Worm (Caenorhabditis elegans) whole organism, late embryonic: ENCODE data around the gene acbp-5.

ENCODE experiments used
- ahr-1 ChIP-seq: sonication (generic microtip); optimal IDR thresholded peaks from 2 replicates; lab custom pipeline; 2016; ENCODE audit warnings: missing genetic modification characterization, missing compliant biosample characterization
- ama-1 ChIP-seq: fragments of 150-350 bp; optimal IDR thresholded peaks from 2 replicates; lab custom pipeline; 2014
- ceh-14 ChIP-seq: sonication (generic microtip); optimal IDR thresholded peaks from 2 replicates; lab custom pipeline; 2016; ENCODE audit warnings: missing genotype, missing genetic modification characterization, missing compliant biosample characterization
- ceh-18 ChIP-seq: sonication (generic microtip); optimal IDR thresholded peaks from 2 replicates; lab custom pipeline; 2016; ENCODE audit warnings: missing genetic modification characterization, missing compliant biosample characterization
- ceh-19 ChIP-seq: fragments of 200-800 bp; sonication (Bioruptor generic); optimal IDR thresholded peaks from 2 replicates; lab custom pipeline; 2018; ENCODE audit warnings: mild to moderate bottlenecking, missing genetic modification characterization, missing compliant biosample characterization
- ceh-2 ChIP-seq: sonication (generic microtip); optimal IDR thresholded peaks from 2 replicates; lab custom pipeline; 2016; ENCODE audit warnings: missing genotype, missing genetic modification characterization, missing compliant biosample characterization
- ceh-24 ChIP-seq: sonication (generic microtip); optimal IDR thresholded peaks from 2 replicates; lab custom pipeline; 2016; ENCODE audit warnings: mild to moderate bottlenecking, missing genetic modification characterization, missing compliant biosample characterization
- ceh-31 ChIP-seq: sonication (generic microtip); optimal IDR thresholded peaks from 2 replicates; lab custom pipeline; 2016; ENCODE audit warnings: missing genetic modification characterization, missing compliant biosample characterization
- che-1 ChIP-seq: sonication (generic microtip); optimal IDR thresholded peaks from 2 replicates; lab custom pipeline; 2016; ENCODE audit warnings: mild to moderate bottlenecking, missing genetic modification characterization, missing compliant biosample characterization
- dmd-4 ChIP-seq: sonication (generic microtip); optimal IDR thresholded peaks from 2 replicates; lab custom pipeline; 2016; ENCODE audit warnings: borderline replicate concordance, missing genetic modification characterization, missing compliant biosample characterization
- dve-1 ChIP-seq: sonication (generic microtip); optimal IDR thresholded peaks from 2 replicates; lab custom pipeline; 2017; ENCODE audit warnings: antibody characterized with exemption, mild to moderate bottlenecking, missing genetic modification characterization, missing compliant biosample characterization
- elt-2 ChIP-seq: sonication (generic microtip); optimal IDR thresholded peaks from 2 replicates; lab custom pipeline; 2016; ENCODE audit warnings: missing genetic modification reagents, missing genetic modification characterization, missing compliant biosample characterization
- elt-4 ChIP-seq: sonication (generic microtip); optimal IDR thresholded peaks from 2 replicates; lab custom pipeline; 2016; ENCODE audit warnings: missing genetic modification characterization, missing compliant biosample characterization
- ets-4 ChIP-seq: sonication (generic microtip); optimal IDR thresholded peaks from 2 replicates; lab custom pipeline; 2016; ENCODE audit warnings: missing genetic modification characterization, missing compliant biosample characterization
- eyg-1 ChIP-seq: sonication (generic microtip); optimal IDR thresholded peaks from 2 replicates; lab custom pipeline; 2016; ENCODE audit warnings: missing genotype, missing genetic modification characterization, missing compliant biosample characterization
- fax-1 ChIP-seq: sonication (generic microtip); optimal IDR thresholded peaks from 2 replicates; lab custom pipeline; 2016; ENCODE audit warnings: missing genotype, missing genetic modification characterization, missing compliant biosample characterization
- fkh-6 ChIP-seq: sonication (generic microtip); optimal IDR thresholded peaks from 2 replicates; lab custom pipeline; 2016; ENCODE audit warnings: missing genetic modification characterization, missing compliant biosample characterization
- hlh-13 ChIP-seq: fragments of 200-800 bp; sonication (Bioruptor generic); optimal IDR thresholded peaks from 2 replicates; lab custom pipeline; 2018; ENCODE audit warnings: mild to moderate bottlenecking, missing genetic modification characterization, missing compliant biosample characterization
- hlh-15 ChIP-seq: sonication (generic microtip); optimal IDR thresholded peaks from 2 replicates; lab custom pipeline; 2016; ENCODE audit warnings: missing genetic modification characterization, missing compliant biosample characterization
- hlh-6 ChIP-seq: sonication (generic microtip); optimal IDR thresholded peaks from 2 replicates; lab custom pipeline; 2016; ENCODE audit warnings: missing genotype, missing genetic modification characterization, missing compliant biosample characterization
- lim-6 ChIP-seq: sonication (generic microtip); optimal IDR thresholded peaks from 2 replicates; lab custom pipeline; 2016; ENCODE audit warnings: missing genetic modification characterization, missing compliant biosample characterization
- lin-11 ChIP-seq: fragments of 200-800 bp; sonication (Bioruptor generic); optimal IDR thresholded peaks from 2 replicates; lab custom pipeline; 2018; ENCODE audit warnings: mild to moderate bottlenecking, missing genetic modification characterization, missing compliant biosample characterization
- nfya-1 ChIP-seq: sonication (generic microtip); optimal IDR thresholded peaks from 2 replicates; lab custom pipeline; 2017; ENCODE audit warnings: missing genetic modification characterization, mild to moderate bottlenecking, missing compliant biosample characterization, antibody characterized with exemption, moderate library complexity
- nhr-11 ChIP-seq: fragments of 150-350 bp; optimal IDR thresholded peaks from 2 replicates; lab custom pipeline; 2014; ENCODE audit warnings: missing biosample characterization, missing genetic modification characterization
- npax-4 ChIP-seq: sonication (generic microtip); optimal IDR thresholded peaks from 2 replicates; lab custom pipeline; 2016; ENCODE audit warnings: missing genetic modification characterization, missing compliant biosample characterization
- odd-2 ChIP-seq: sonication (generic microtip); optimal IDR thresholded peaks from 2 replicates; lab custom pipeline; 2017; ENCODE audit warnings: antibody characterized with exemption, mild to moderate bottlenecking, missing genetic modification characterization, missing compliant biosample characterization
- pat-9 ChIP-seq: fragments of 200-800 bp; sonication (Bioruptor generic); optimal IDR thresholded peaks from 2 replicates; lab custom pipeline; 2018; ENCODE audit warnings: mild to moderate bottlenecking, missing genetic modification characterization, moderate library complexity, missing compliant biosample characterization
- pha-2 ChIP-seq: sonication (generic microtip); optimal IDR thresholded peaks from 2 replicates; lab custom pipeline; 2017; ENCODE audit warnings: mild to moderate bottlenecking, missing genetic modification characterization, missing compliant biosample characterization
- pros-1 ChIP-seq: fragments of 150-350 bp; optimal IDR thresholded peaks from 2 replicates; lab custom pipeline; 2014; ENCODE audit warnings: missing biosample characterization, missing genetic modification reagents, missing genetic modification characterization
- ref-2 ChIP-seq: sonication (generic microtip); optimal IDR thresholded peaks from 2 replicates; lab custom pipeline; 2016; ENCODE audit warnings: missing genetic modification characterization, missing compliant biosample characterization
- rnt-1 ChIP-seq: sonication (generic microtip); optimal IDR thresholded peaks from 2 replicates; lab custom pipeline; 2016; ENCODE audit warnings: missing genetic modification characterization, missing compliant biosample characterization
- sdc-2 ChIP-seq: sonication (generic microtip); optimal IDR thresholded peaks from 2 replicates; lab custom pipeline; 2016; ENCODE audit warnings: missing genotype, missing genetic modification characterization, missing compliant biosample characterization
- tbx-2 ChIP-seq: sonication (generic microtip); optimal IDR thresholded peaks from 2 replicates; lab custom pipeline; 2016; ENCODE audit warnings: missing genetic modification characterization, missing compliant biosample characterization
- ttx-3 ChIP-seq: sonication (generic microtip); optimal IDR thresholded peaks from 2 replicates; lab custom pipeline; 2016; ENCODE audit warnings: missing genetic modification reagents, missing genetic modification characterization, missing compliant biosample characterization
- unc-3 ChIP-seq, 2 experiments: fragments of 200-800 bp in 1 of 2; sonication (Bioruptor generic) in 1 of 2; sonication (generic microtip) in 1 of 2; conservative IDR thresholded peaks in 1 of 2; optimal IDR thresholded peaks in 1 of 2; 2 replicates each; pipeline versions ENCODE4 v1.3.6 to Lab custom; 2016 to 2022; ENCODE audit warnings: missing compliant biosample characterization in 2 of 2, missing genetic modification characterization in 2 of 2, missing genetic modification reagents in 1 of 2
- unc-55 ChIP-seq: sonication (generic microtip); optimal IDR thresholded peaks from 2 replicates; lab custom pipeline; 2017; ENCODE audit warnings: missing biosample characterization, missing genetic modification reagents, missing genetic modification characterization
- unc-86 ChIP-seq: sonication (generic microtip); optimal IDR thresholded peaks from 2 replicates; lab custom pipeline; 2016; ENCODE audit warnings: missing genetic modification characterization, missing compliant biosample characterization
- zip-5 ChIP-seq: sonication (generic microtip); optimal IDR thresholded peaks from 2 replicates; lab custom pipeline; 2016; ENCODE audit warnings: missing genetic modification characterization, missing compliant biosample characterization

The acbp-5 gene

DNA sequence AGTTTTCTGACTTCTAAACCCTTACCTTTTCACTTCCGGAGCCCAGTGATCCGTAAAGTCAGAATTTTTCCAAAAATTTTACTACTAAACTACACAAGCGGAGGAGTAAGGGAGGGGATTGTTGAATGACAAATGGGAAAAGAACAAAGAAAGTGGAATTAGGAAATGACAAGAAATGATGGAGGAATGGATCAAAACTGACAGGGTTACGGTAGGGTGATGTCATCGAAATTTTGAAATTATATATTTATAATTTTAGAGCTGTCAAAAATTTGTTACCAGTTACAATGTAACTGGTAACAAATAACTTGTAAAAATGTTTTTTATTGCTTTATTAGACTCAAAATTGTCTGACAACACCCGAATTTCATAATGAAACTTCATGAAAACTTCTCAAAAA is 24.9 kb upstream of the acbp-5 start:
- no peak for TF ChIP-seq pha-2
- no peak for TF ChIP-seq lim-6 (tag; lab: Kevin White, UChicago)
- no peak for TF ChIP-seq hlh-6 (tag; lab: Kevin White, UChicago)
- TF ChIP-seq fkh-6 (tag; lab: Kevin White, UChicago), result no peak
- TF ChIP-seq pros-1 (tag; lab: Kevin White, UChicago), result no peak
- no peak for TF ChIP-seq ttx-3 (tag; lab: Kevin White, UChicago)
- TF ChIP-seq npax-4, result no peak
- no peak for TF ChIP-seq odd-2 (tag; lab: Kevin White, UChicago)
- TF ChIP-seq sdc-2 (tag; lab: Kevin White, UChicago), result no peak

DNA sequence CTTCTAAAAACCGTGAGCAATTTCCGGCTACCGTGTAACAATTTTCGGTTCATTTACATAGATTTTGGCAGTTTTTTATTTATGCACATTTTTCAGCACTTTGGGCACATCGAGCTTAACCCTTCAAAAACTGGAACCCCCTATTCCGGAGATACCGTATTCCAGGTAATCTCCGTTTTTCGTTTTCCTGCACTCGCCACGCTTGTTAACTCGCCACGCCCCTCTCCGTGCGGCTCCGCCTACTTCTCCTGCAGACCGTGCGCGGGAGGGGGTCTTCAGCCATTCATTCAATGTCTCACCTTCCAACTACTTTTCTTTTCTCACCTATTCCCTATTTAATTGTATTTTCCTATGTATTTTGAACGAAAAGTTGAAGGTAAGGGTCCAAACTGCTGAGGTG is 18.6 kb upstream of the acbp-5 start:
- TF ChIP-seq elt-2 (tag; lab: Kevin White, UChicago), result no peak
- no peak for TF ChIP-seq hlh-15 (tag; lab: Kevin White, UChicago)
- TF ChIP-seq che-1 (tag; lab: Kevin White, UChicago), result no peak
- TF ChIP-seq ref-2, result no peak
- TF ChIP-seq ceh-18 (tag; lab: Kevin White, UChicago), result no peak
- no peak for TF ChIP-seq ceh-14 (tag; lab: Kevin White, UChicago)
- no peak for TF ChIP-seq zip-5 (tag; lab: Kevin White, UChicago)
- TF ChIP-seq unc-3 (GFP tag; conservative IDR thresholded peaks at IDR 0.05; lab: Robert Waterston, UW), result no peak
- TF ChIP-seq unc-3 (tag; optimal IDR thresholded peaks at IDR 0.05; lab: Kevin White, UChicago), result no peak
- no peak for TF ChIP-seq rnt-1 (tag; lab: Kevin White, UChicago)
- TF ChIP-seq fax-1 (tag; lab: Kevin White, UChicago), result no peak
- no peak for TF ChIP-seq unc-55 (GFP tag; lab: Kevin White, UChicago)

DNA sequence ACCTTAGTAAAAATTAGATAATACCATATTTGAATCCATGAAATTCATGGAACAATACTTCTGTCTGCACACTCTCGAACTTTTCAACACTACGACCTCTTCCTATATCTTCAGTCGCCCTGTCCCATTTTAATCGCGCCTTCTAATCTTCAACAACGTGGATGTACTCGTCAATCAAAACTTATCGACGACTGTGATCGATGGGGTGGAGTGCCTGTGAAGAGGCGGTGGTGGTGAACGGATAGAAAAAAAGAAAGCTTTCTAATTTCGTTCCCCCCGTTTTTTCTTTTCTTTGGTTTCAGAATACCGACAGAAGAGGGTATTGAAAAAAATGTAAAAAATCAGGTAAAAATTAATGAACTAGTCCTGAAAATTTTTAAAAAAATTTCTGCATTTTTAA is 17.5 kb upstream of the acbp-5 start:
- TF ChIP-seq unc-55 (GFP tag; lab: Kevin White, UChicago) (peak; percentile 33), nhr-11 (tag; lab: Kevin White, UChicago) (no peak), ceh-19 (GFP tag; lab: Kevin White, UChicago) (no peak), hlh-6 (tag; lab: Kevin White, UChicago) (no peak), ceh-18 (tag; lab: Kevin White, UChicago) (no peak), ahr-1 (tag; lab: Kevin White, UChicago) (no peak)

DNA sequence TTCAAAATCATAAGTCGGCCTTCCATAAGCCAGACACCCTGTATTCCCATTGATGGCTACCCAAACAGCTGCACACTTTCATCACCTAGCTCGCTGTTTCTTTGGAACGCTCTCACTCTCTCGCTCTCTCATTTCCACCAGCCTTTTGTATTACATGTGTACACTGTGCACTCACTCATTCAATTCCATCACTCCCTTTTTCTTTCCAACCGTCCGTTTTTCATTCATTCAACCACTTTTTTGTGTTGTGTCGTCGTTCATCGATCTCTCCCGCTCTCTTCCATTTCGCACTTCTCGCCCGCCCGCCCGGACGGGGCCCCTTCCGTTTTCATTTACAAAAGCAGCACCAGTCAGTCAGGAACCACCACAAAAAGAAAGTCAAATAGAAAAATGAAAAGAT is 16.5 kb upstream of the acbp-5 start:
- TF ChIP-seq ceh-2 (tag; lab: Kevin White, UChicago), result no peak
- no peak for TF ChIP-seq nfya-1
- TF ChIP-seq elt-2 (tag; lab: Kevin White, UChicago), result no peak
- TF ChIP-seq dmd-4, result no peak
- TF ChIP-seq lin-11 (tag; lab: Kevin White, UChicago), result no peak
- TF ChIP-seq dve-1, result no peak
- no peak for TF ChIP-seq eyg-1 (tag; lab: Kevin White, UChicago)
- no peak for TF ChIP-seq pros-1 (tag; lab: Kevin White, UChicago)
- peak; percentile 24 for TF ChIP-seq ets-4 (tag; lab: Kevin White, UChicago)
- no peak for TF ChIP-seq elt-4 (tag; lab: Kevin White, UChicago)
- no peak for TF ChIP-seq ceh-31 (tag; lab: Kevin White, UChicago)
- TF ChIP-seq pat-9 (tag; lab: Kevin White, UChicago), result no peak
- TF ChIP-seq hlh-13, result no peak
- TF ChIP-seq pha-2, result peak; percentile 24
- no peak for TF ChIP-seq ceh-24 (tag; lab: Kevin White, UChicago)
- TF ChIP-seq ama-1 (lab: Kevin White, UChicago), result no peak
- no peak for TF ChIP-seq unc-86 (tag; lab: Kevin White, UChicago)
- no peak for TF ChIP-seq ahr-1 (tag; lab: Kevin White, UChicago)
- no peak for TF ChIP-seq sdc-2 (tag; lab: Kevin White, UChicago)
- TF ChIP-seq tbx-2, result peak; percentile 33
